Fruit fly (Drosophila melanogaster) whole organism, embryonic: ENCODE data around the gene Cand1.

ENCODE experiments used
- Abd-B ChIP-seq: fragments of 200-800 bp; sonication (Bioruptor generic); optimal IDR thresholded peaks from 2 replicates; lab custom pipeline; 2018; ENCODE audit warnings: missing biosample characterization, mild to moderate bottlenecking, missing genetic modification characterization, moderate library complexity
- Aef1 ChIP-seq: fragments of 200-800 bp; sonication (Bioruptor generic); IDR thresholded peaks from 3 replicates; pipeline ENCODE4 v1.3.6; 2022; ENCODE audit warnings: missing biosample characterization, missing genetic modification characterization
- CG13424 ChIP-seq: fragments of 200-800 bp; sonication (Bioruptor generic); optimal IDR thresholded peaks from 2 replicates; lab custom pipeline; 2019; ENCODE audit warnings: missing biosample characterization, mild to moderate bottlenecking, missing genetic modification characterization, moderate library complexity
- CG15269 ChIP-seq: fragments of 200-800 bp; sonication (Bioruptor generic); optimal IDR thresholded peaks from 2 replicates; lab custom pipeline; 2018; ENCODE audit warnings: missing biosample characterization, mild to moderate bottlenecking, missing genetic modification characterization, moderate library complexity
- CG15514 ChIP-seq: fragments of 200-800 bp; sonication (Bioruptor generic); optimal IDR thresholded peaks from 3 replicates; lab custom pipeline; 2017; ENCODE audit warnings: missing biosample characterization, missing genetic modification characterization, mild to moderate bottlenecking, moderate library complexity, missing genetic modification reagents
- CG1603 ChIP-seq: fragments of 200-800 bp; sonication (Bioruptor generic); optimal IDR thresholded peaks from 2 replicates; lab custom pipeline; 2019; ENCODE audit warnings: missing biosample characterization, mild to moderate bottlenecking, missing genetic modification characterization, moderate library complexity
- CG2120 ChIP-seq: fragments of 200-800 bp; sonication (Bioruptor generic); optimal IDR thresholded peaks from 3 replicates; lab custom pipeline; 2016; ENCODE audit warnings: missing biosample characterization, missing genetic modification characterization
- CG2678 ChIP-seq: fragments of 200-800 bp; sonication (Bioruptor generic); optimal IDR thresholded peaks from 3 replicates; lab custom pipeline; 2019; ENCODE audit warnings: missing biosample characterization, mild to moderate bottlenecking, missing genetic modification characterization, moderate library complexity
- CG30020 ChIP-seq: fragments of 200-800 bp; optimal IDR thresholded peaks from 2 replicates; lab custom pipeline; 2019; ENCODE audit warnings: missing biosample characterization, mild to moderate bottlenecking, missing genetic modification characterization, moderate library complexity
- CG31388 ChIP-seq: fragments of 200-800 bp; sonication (Bioruptor generic); optimal IDR thresholded peaks from 2 replicates; lab custom pipeline; 2016; ENCODE audit warnings: missing biosample characterization, missing genetic modification characterization
- CG33213 ChIP-seq: fragments of 200-800 bp; sonication (Bioruptor generic); optimal IDR thresholded peaks from 3 replicates; lab custom pipeline; 2016; ENCODE audit warnings: missing biosample characterization, missing genetic modification characterization
- CG4404 ChIP-seq: fragments of 200-800 bp; sonication (Bioruptor generic); IDR thresholded peaks from 2 replicates; pipeline ENCODE4 v1.3.6; 2022; ENCODE audit warnings: missing biosample characterization, missing genetic modification characterization
- CG6854 ChIP-seq: fragments of 200-800 bp; sonication (Bioruptor generic); optimal IDR thresholded peaks from 3 replicates; lab custom pipeline; 2017; ENCODE audit warnings: missing biosample characterization, mild to moderate bottlenecking, missing genetic modification characterization
- CG7963 ChIP-seq: fragments of 200-800 bp; sonication (Bioruptor generic); IDR thresholded peaks from 3 replicates; pipeline ENCODE4 v1.3.6; 2022; ENCODE audit warnings: missing biosample characterization, missing genetic modification characterization; ENCODE audit not compliant: partially characterized antibody
- CG9727 ChIP-seq: fragments of 200-800 bp; sonication (Bioruptor generic); optimal IDR thresholded peaks from 3 replicates; lab custom pipeline; 2017; ENCODE audit warnings: missing biosample characterization, mild to moderate bottlenecking, missing genetic modification characterization
- Dll ChIP-seq: fragments of 200-800 bp; sonication (Bioruptor generic); IDR thresholded peaks from 4 replicates; pipeline ENCODE4 v1.3.6; 2022; ENCODE audit warnings: missing biosample characterization, missing genetic modification characterization; ENCODE audit not compliant: partially characterized antibody
- Dref ChIP-seq: fragments of 200-800 bp; sonication (Bioruptor generic); IDR thresholded peaks from 2 replicates; pipeline ENCODE4 v1.3.6; 2022; ENCODE audit warnings: missing biosample characterization, missing genetic modification characterization
- Ets65A ChIP-seq: fragments of 200-800 bp; sonication (Bioruptor generic); peaks from one replicate; lab custom pipeline; 2016; ENCODE audit warnings: missing biosample characterization, missing genetic modification characterization
- Fer1 ChIP-seq: fragments of 200-800 bp; sonication (Bioruptor generic); optimal IDR thresholded peaks from 2 replicates; lab custom pipeline; 2017; ENCODE audit warnings: missing biosample characterization, mild to moderate bottlenecking, missing genetic modification characterization
- Fer2 ChIP-seq: fragments of 200-800 bp; sonication (Bioruptor generic); optimal IDR thresholded peaks from 2 replicates; lab custom pipeline; 2018; ENCODE audit warnings: missing biosample characterization, mild to moderate bottlenecking, missing genetic modification characterization, moderate library complexity
- Gsc ChIP-seq: fragments of 200-800 bp; sonication (Bioruptor generic); IDR thresholded peaks from 2 replicates; pipeline ENCODE4 v1.3.6; 2022; ENCODE audit warnings: missing biosample characterization, missing genetic modification characterization
- HLH3B ChIP-seq: fragments of 200-800 bp; sonication (Bioruptor generic); IDR thresholded peaks from 2 replicates; pipeline ENCODE4 v1.3.6; 2022; ENCODE audit warnings: missing biosample characterization, missing genetic modification characterization
- Hey ChIP-seq: fragments of 200-800 bp; sonication (Bioruptor generic); optimal IDR thresholded peaks from 3 replicates; lab custom pipeline; 2018; ENCODE audit warnings: missing biosample characterization, mild to moderate bottlenecking, missing genetic modification characterization
- Jarid2 ChIP-seq: fragments of 200-800 bp; sonication (Bioruptor generic); optimal IDR thresholded peaks from 3 replicates; lab custom pipeline; 2017; ENCODE audit warnings: mild to moderate bottlenecking, missing biosample characterization, missing genetic modification reagents, missing genetic modification characterization
- Kr ChIP-seq: fragments of 200-800 bp; sonication (Bioruptor generic); optimal IDR thresholded peaks from 2 replicates; lab custom pipeline; 2017; ENCODE audit warnings: missing biosample characterization, mild to moderate bottlenecking, missing genetic modification characterization
- Lim3 ChIP-seq: fragments of 200-800 bp; sonication (Bioruptor generic); IDR thresholded peaks from 2 replicates; pipeline ENCODE4 v1.3.6; 2022; ENCODE audit warnings: missing biosample characterization, missing genetic modification characterization
- Lpt ChIP-seq: fragments of >200 bp; optimal IDR thresholded peaks from 2 replicates; lab custom pipeline; 2018; ENCODE audit warnings: missing biosample characterization, missing genetic modification characterization
- Nf-YC ChIP-seq: fragments of 200-800 bp; optimal IDR thresholded peaks from 3 replicates; lab custom pipeline; 2019; ENCODE audit warnings: missing biosample characterization, mild to moderate bottlenecking, missing genetic modification characterization, moderate library complexity
- Poxn ChIP-seq: fragments of 200-800 bp; sonication (Bioruptor generic); IDR thresholded peaks from 2 replicates; pipeline ENCODE4 v1.3.6; 2022; ENCODE audit warnings: missing biosample characterization, missing genetic modification characterization
- Ravus ChIP-seq: fragments of 200-800 bp; sonication (Bioruptor generic); IDR thresholded peaks from 2 replicates; pipeline ENCODE4 v1.3.6; 2022; ENCODE audit warnings: missing biosample characterization, missing genetic modification characterization
- Spps ChIP-seq: fragments of 200-800 bp; sonication (Bioruptor generic); optimal IDR thresholded peaks from 2 replicates; lab custom pipeline; 2018; ENCODE audit warnings: missing biosample characterization, mild to moderate bottlenecking, missing genetic modification characterization
- TFAM ChIP-seq: fragments of 200-800 bp; sonication (Bioruptor generic); optimal IDR thresholded peaks from 2 replicates; lab custom pipeline; 2017; ENCODE audit warnings: missing biosample characterization, missing genetic modification characterization, inconsistent platforms
- Xrp1 ChIP-seq: fragments of 200-800 bp; sonication (Bioruptor generic); IDR thresholded peaks from 2 replicates; pipeline ENCODE4 v1.3.6; 2022; ENCODE audit warnings: missing biosample characterization, missing genetic modification characterization
- bbx ChIP-seq: fragments of 200-800 bp; sonication (Bioruptor generic); IDR thresholded peaks from 2 replicates; pipeline ENCODE4 v1.3.6; 2022; ENCODE audit warnings: missing biosample characterization, missing genetic modification characterization; ENCODE audit not compliant: partially characterized antibody
- bowl ChIP-seq: fragments of 200-800 bp; sonication (Bioruptor generic); IDR thresholded peaks from 2 replicates; pipeline ENCODE4 v1.3.6; 2022; ENCODE audit warnings: missing biosample characterization, missing genetic modification characterization
- btn ChIP-seq: fragments of 200-800 bp; sonication (Bioruptor generic); optimal IDR thresholded peaks from 2 replicates; lab custom pipeline; 2016; ENCODE audit warnings: missing biosample characterization, missing genetic modification characterization
- dimm ChIP-seq: fragments of 200-800 bp; sonication (Bioruptor generic); IDR thresholded peaks from 2 replicates; pipeline ENCODE4 v1.3.6; 2022; ENCODE audit warnings: missing biosample characterization, missing genetic modification characterization
- eyg ChIP-seq: fragments of 200-800 bp; sonication (Bioruptor generic); optimal IDR thresholded peaks from 3 replicates; lab custom pipeline; 2016; ENCODE audit warnings: missing biosample characterization, missing genetic modification characterization
- grn ChIP-seq: fragments of 200-800 bp; sonication (Bioruptor generic); optimal IDR thresholded peaks from 3 replicates; lab custom pipeline; 2017; ENCODE audit warnings: missing biosample characterization, missing genetic modification characterization
- gro ChIP-seq: fragments of 200-800 bp; sonication (Bioruptor generic); optimal IDR thresholded peaks from 2 replicates; lab custom pipeline; 2016; ENCODE audit warnings: missing biosample characterization, missing genetic modification characterization
- hkb ChIP-seq, 2 experiments: fragments of 200-800 bp in 1 of 2; fragments of >200 bp in 1 of 2; sonication (Bioruptor generic) in 1 of 2; IDR thresholded peaks in 1 of 2; optimal IDR thresholded peaks in 1 of 2; 2 replicates each; pipeline versions ENCODE4 v1.3.6 to Lab custom; 2017 to 2022; ENCODE audit warnings: missing biosample characterization in 1 of 2, missing genetic modification characterization in 1 of 2
- lola ChIP-seq, 3 experiments: fragments of >200 bp in 2 of 3; fragments of 200-800 bp in 1 of 3; sonication (Bioruptor generic) in 1 of 3; optimal IDR thresholded peaks; 2 replicates each; lab custom pipeline; 2017 to 2019; ENCODE audit warnings: missing biosample characterization in 3 of 3, missing genetic modification characterization in 3 of 3, mild to moderate bottlenecking in 1 of 3, moderate library complexity in 1 of 3
- mirr ChIP-seq: fragments of 200-800 bp; sonication (Bioruptor generic); optimal IDR thresholded peaks from 3 replicates; lab custom pipeline; 2018; ENCODE audit warnings: missing biosample characterization, mild to moderate bottlenecking, missing genetic modification characterization
- nmo ChIP-seq: fragments of 200-800 bp; sonication (Bioruptor generic); optimal IDR thresholded peaks from 2 replicates; lab custom pipeline; 2018; ENCODE audit warnings: missing biosample characterization, mild to moderate bottlenecking, missing genetic modification characterization, moderate library complexity
- pita ChIP-seq: fragments of 200-800 bp; sonication (Bioruptor generic); optimal IDR thresholded peaks from 2 replicates; lab custom pipeline; 2017; ENCODE audit warnings: missing biosample characterization, mild to moderate bottlenecking, missing genetic modification characterization
- prd ChIP-seq, 3 experiments: fragments of >200 bp in 2 of 3; fragments of 200-800 bp in 1 of 3; sonication (Bioruptor generic) in 1 of 3; optimal IDR thresholded peaks in 2 of 3; IDR thresholded peaks in 1 of 3; 2 replicates in 2 of 3; 3 replicates in 1 of 3; pipeline versions ENCODE4 v1.3.6 to Lab custom; 2017 to 2022; ENCODE audit warnings: missing biosample characterization in 1 of 3, missing genetic modification characterization in 1 of 3
- seq ChIP-seq: fragments of 200-800 bp; sonication (Bioruptor generic); IDR thresholded peaks from 2 replicates; pipeline ENCODE4 v1.3.6; 2022; ENCODE audit warnings: missing biosample characterization, missing genetic modification characterization
- slp2 ChIP-seq: fragments of 200-800 bp; sonication (Bioruptor generic); optimal IDR thresholded peaks from 2 replicates; lab custom pipeline; 2016; ENCODE audit warnings: missing biosample characterization, missing genetic modification characterization
- ttk ChIP-seq: fragments of 200-800 bp; sonication (Bioruptor generic); IDR thresholded peaks from 2 replicates; pipeline ENCODE4 v2.1.2; 2022; ENCODE audit warnings: missing biosample characterization, missing genetic modification characterization

Gene Cand1

DNA sequence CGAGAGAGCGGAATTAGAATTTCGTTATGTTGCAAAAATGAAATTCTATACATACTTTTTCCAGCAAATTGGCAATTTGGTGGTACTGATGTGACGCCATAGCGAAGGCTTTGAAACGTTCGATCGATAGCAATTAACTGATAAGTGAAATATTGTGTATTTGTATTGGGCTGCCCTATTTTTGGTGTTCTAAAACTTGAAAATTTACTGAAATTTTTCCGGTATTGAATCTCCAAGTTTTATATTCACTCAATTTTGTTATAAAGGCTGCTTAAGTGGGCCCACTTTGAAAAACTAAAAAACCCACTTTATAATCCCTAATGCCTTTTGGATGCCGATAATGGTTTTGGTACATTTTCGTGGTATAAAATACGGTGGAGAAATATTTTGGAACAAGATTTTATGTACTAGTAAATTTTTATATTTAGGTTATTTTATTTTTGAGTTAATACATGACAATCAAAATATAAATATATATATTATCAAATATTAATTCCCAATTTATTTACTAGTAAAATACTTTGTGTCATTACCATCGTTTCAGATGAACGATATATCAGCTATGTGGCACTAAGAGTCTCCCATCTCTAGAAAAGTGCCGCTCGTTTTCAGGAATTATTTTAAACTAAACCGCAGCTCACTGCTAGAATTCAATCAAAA lies at the start of gene Cand1, which contains the start of gene pim (continued):
- peak; percentile 66 for TF ChIP-seq bbx (GFP tag; lab: Robert Waterston, UW)
- TF ChIP-seq CG30020: peak; percentile 97
- no peak for TF ChIP-seq bowl (GFP tag; lab: Robert Waterston, UW)
- no peak for TF ChIP-seq pita
- TF ChIP-seq Xrp1: no peak
- peak; percentile 38 for TF ChIP-seq CG15514
- no peak for TF ChIP-seq slp2
- TF ChIP-seq mirr (GFP tag; lab: Kevin White, UChicago): no peak
- peak; percentile 65 for TF ChIP-seq Nf-YC (tag; lab: Kevin White, UChicago)
- no peak for TF ChIP-seq btn
- TF ChIP-seq CG4404 (GFP tag; lab: Robert Waterston, UW): no peak
- TF ChIP-seq nmo: peak; percentile 73
- TF ChIP-seq Ravus (GFP tag; lab: Robert Waterston, UW): no peak
- TF ChIP-seq Gsc: no peak
- peak; percentile 76 for TF ChIP-seq Dll (GFP tag; lab: Robert Waterston, UW)
- no peak for TF ChIP-seq gro (GFP tag; lab: Kevin White, UChicago)
- no peak for TF ChIP-seq CG6854 (GFP tag; lab: Kevin White, UChicago)
- TF ChIP-seq CG2120 (GFP tag; lab: Kevin White, UChicago): peak; percentile 4
- TF ChIP-seq CG1603 (tag; lab: Kevin White, UChicago): peak; percentile 91
- no peak for TF ChIP-seq Poxn (GFP tag; lab: Robert Waterston, UW)
- no peak for TF ChIP-seq Jarid2
- peak; percentile 36; the same call in 1 of the 3 replicates for TF ChIP-seq CG7963 (GFP tag; lab: Robert Waterston, UW)
- TF ChIP-seq Fer2 (tag; lab: Kevin White, UChicago): no peak
- TF ChIP-seq Fer1 (GFP tag; lab: Kevin White, UChicago): peak; percentile 3
- no peak for TF ChIP-seq grn (GFP tag; lab: Kevin White, UChicago)
- TF ChIP-seq CG13424 (tag; lab: Kevin White, UChicago): peak; percentile 43
- no peak for TF ChIP-seq Hey
- TF ChIP-seq Abd-B (GFP tag; lab: Kevin White, UChicago): peak; percentile 36
- TF ChIP-seq ttk (GFP tag; lab: Robert Waterston, UW): no peak
- TF ChIP-seq dimm (GFP tag; lab: Robert Waterston, UW): no peak
- TF ChIP-seq CG2678 (tag; lab: Kevin White, UChicago): no peak
- no peak for TF ChIP-seq prd (optimal IDR thresholded peaks at IDR 0.05; lab: Kevin White, UChicago)
- TF ChIP-seq prd (GFP tag; IDR thresholded peaks at IDR 0.05; lab: Robert Waterston, UW): no peak
- TF ChIP-seq seq (GFP tag; lab: Robert Waterston, UW): no peak
- no peak for TF ChIP-seq CG9727 (GFP tag; lab: Kevin White, UChicago)
- TF ChIP-seq Kr: no peak
- TF ChIP-seq CG33213 (GFP tag; lab: Kevin White, UChicago): no peak
- no peak for TF ChIP-seq hkb (optimal IDR thresholded peaks at IDR 0.05; lab: Kevin White, UChicago)
- TF ChIP-seq hkb (GFP tag; IDR thresholded peaks at IDR 0.05; lab: Robert Waterston, UW): no peak
- peak; percentile 42; the same call in 1 of the 2 replicates for TF ChIP-seq Dref (GFP tag; lab: Robert Waterston, UW)
- no peak for TF ChIP-seq HLH3B (GFP tag; lab: Robert Waterston, UW)
- no peak for TF ChIP-seq Spps (tag; lab: Kevin White, UChicago)
- TF ChIP-seq lola (GFP tag; optimal IDR thresholded peaks at IDR 0.05; lab: Kevin White, UChicago): peak in 1 of 3 experiments; percentile 19
- TF ChIP-seq Lpt (GFP tag; lab: Kevin White, UChicago): no peak
- TF ChIP-seq Ets65A (GFP tag; lab: Kevin White, UChicago): no peak
- TF ChIP-seq Aef1: no peak
- TF ChIP-seq CG15269 (tag; lab: Kevin White, UChicago): no peak
- no peak for TF ChIP-seq eyg (GFP tag; lab: Kevin White, UChicago)
- TF ChIP-seq CG31388 (GFP tag; lab: Kevin White, UChicago): no peak
- no peak for TF ChIP-seq TFAM (GFP tag; lab: Kevin White, UChicago)
- TF ChIP-seq Lim3 (GFP tag; lab: Robert Waterston, UW): no peak
